Fruit fly (Drosophila melanogaster): ENCODE data around the gene Mks1.

Gene Mks1

dm6 chrX:12507589-12507988, 11.2 kb upstream of the Mks1 start:
- TF ChIP-seq CG9705 (GFP tag; optimal IDR thresholded peaks at IDR 0.05) (no peak), Mio (GFP tag; optimal IDR thresholded peaks at IDR 0.05) (no peak), h (GFP tag; optimal IDR thresholded peaks at IDR 0.05) (peak; percentile 33), foxo (GFP tag; optimal IDR thresholded peaks at IDR 0.05) (peak in 1 of 2 experiments; percentile 77), Rel (GFP tag; optimal IDR thresholded peaks at IDR 0.05) (no peak), Rel (tag; optimal IDR thresholded peaks at IDR 0.05) (no peak), Sp1 (GFP tag; optimal IDR thresholded peaks at IDR 0.05) (peak; percentile 70), psq (GFP tag; optimal IDR thresholded peaks at IDR 0.05) (peak; percentile 37), rgr (GFP tag; optimal IDR thresholded peaks at IDR 0.05) (peak; percentile 44), HLH106 (tag; optimal IDR thresholded peaks at IDR 0.05) (peak; percentile 75), Vsx2 (GFP tag; optimal IDR thresholded peaks at IDR 0.05; ENCODE audit: partially characterized antibody) (no peak), br (GFP tag; optimal IDR thresholded peaks at IDR 0.05) (peak; percentile 3), fru (GFP tag; optimal IDR thresholded peaks at IDR 0.05) (peak; percentile 73)

DNA sequence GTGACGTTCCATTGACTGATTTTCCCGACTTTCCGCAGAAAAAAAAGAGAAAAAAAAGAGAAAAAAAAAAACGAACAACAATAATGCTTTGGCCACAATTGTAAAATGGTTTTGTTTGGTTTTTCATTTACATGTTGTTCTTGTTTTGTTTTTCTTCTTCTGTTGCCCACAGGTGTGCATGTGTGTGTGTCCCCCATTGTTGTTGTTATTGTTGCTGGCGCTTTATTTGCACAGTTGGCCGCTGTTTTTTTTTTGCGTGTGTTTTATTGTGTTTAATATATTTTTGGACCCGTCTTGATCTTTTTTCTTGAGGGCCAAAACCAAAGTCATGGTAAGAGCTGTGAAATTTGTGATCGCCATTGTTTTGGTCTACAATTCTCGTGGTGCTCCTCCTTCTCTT, 1.7 kb upstream of the Mks1 start:
- TF ChIP-seq Vsx2 (GFP tag; optimal IDR thresholded peaks at IDR 0.05; ENCODE audit: partially characterized antibody) (no peak), Jra (GFP tag; optimal IDR thresholded peaks at IDR 0.05) (no peak), ey (GFP tag; optimal IDR thresholded peaks at IDR 0.05) (no peak), brk (GFP tag; optimal IDR thresholded peaks at IDR 0.05) (no peak), foxo (GFP tag; optimal IDR thresholded peaks at IDR 0.05) (no peak), br (GFP tag; optimal IDR thresholded peaks at IDR 0.05) (no peak), woc (GFP tag; optimal IDR thresholded peaks at IDR 0.05) (no peak), Myc (optimal IDR thresholded peaks at IDR 0.05) (no peak), pan (optimal IDR thresholded peaks at IDR 0.05) (no peak), rgr (GFP tag; optimal IDR thresholded peaks at IDR 0.05) (no peak), Sp1 (GFP tag; optimal IDR thresholded peaks at IDR 0.05) (no peak), tai (GFP tag; optimal IDR thresholded peaks at IDR 0.05) (no peak), sage (GFP tag; optimal IDR thresholded peaks at IDR 0.05) (no peak), N (GFP tag; optimal IDR thresholded peaks at IDR 0.05) (no peak), HLH106 (tag; optimal IDR thresholded peaks at IDR 0.05) (no peak), usp (GFP tag; optimal IDR thresholded peaks at IDR 0.05) (no peak)

- TF ChIP-seq woc (GFP tag; optimal IDR thresholded peaks at IDR 0.05) (peak; percentile 34), jim (GFP tag; optimal IDR thresholded peaks at IDR 0.05) (no peak), CrebA (GFP tag; optimal IDR thresholded peaks at IDR 0.05; ENCODE audit: borderline replicate concordance) (no peak), HLH106 (tag; optimal IDR thresholded peaks at IDR 0.05) (peak; percentile 45), usp (GFP tag; optimal IDR thresholded peaks at IDR 0.05) (no peak), dmrt93B (GFP tag; optimal IDR thresholded peaks at IDR 0.05) (peak; percentile 34), Myc (optimal IDR thresholded peaks at IDR 0.05) (peak; percentile 73), Dfd (GFP tag; optimal IDR thresholded peaks at IDR 0.05) (no peak), foxo (GFP tag; optimal IDR thresholded peaks at IDR 0.05) (peak in 1 of 2 experiments; percentile 19), psq (GFP tag; optimal IDR thresholded peaks at IDR 0.05) (peak; percentile 68)
Observed at dm6 chrX:12496930-12497329, 533 bp upstream of the Mks1 start, which contains the start of gene mdu. Gene mdu (plus strand): TSS chrX:12497188.

DNA sequence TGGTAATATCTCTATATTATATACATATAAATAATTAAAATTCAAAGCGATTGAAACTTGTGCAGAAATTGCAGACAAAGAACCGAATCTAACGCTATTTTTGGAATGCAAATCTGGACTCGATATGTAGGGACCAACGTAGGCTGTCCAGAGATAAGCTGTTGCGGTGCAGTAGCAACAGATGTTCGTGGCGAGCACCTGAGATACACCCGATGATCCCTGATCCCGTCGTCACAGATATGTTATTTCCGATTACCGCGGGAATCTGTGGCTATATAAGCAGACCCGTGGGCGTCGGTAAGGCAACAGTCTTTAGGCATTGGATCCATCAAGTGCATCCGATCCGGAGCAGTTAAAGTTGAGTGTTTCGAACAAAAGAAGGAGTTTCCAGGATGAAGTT, 6.4 kb downstream of the Mks1 start, which contains the start of gene Lsp1alpha:
Gene Lsp1alpha, plus strand, starts transcription at position 301 of the 400 bp plus-strand sequence.
- TF ChIP-seq Vsx2 (GFP tag; optimal IDR thresholded peaks at IDR 0.05; ENCODE audit: partially characterized antibody) (no peak), Dif (GFP tag; optimal IDR thresholded peaks at IDR 0.05; ENCODE audit: partially characterized antibody) (no peak), dl (GFP tag; optimal IDR thresholded peaks at IDR 0.05; ENCODE audit: insufficient read depth in 1 of 2, partially characterized antibody in 2 of 2) (no peak), dsf (GFP tag; optimal IDR thresholded peaks at IDR 0.05; ENCODE audit: borderline replicate concordance) (no peak), Hnf4 (GFP tag; optimal IDR thresholded peaks at IDR 0.05) (no peak), sv (GFP tag; optimal IDR thresholded peaks at IDR 0.05) (no peak), CG32264 (GFP tag; optimal IDR thresholded peaks at IDR 0.05) (no peak), GATAd (GFP tag; optimal IDR thresholded peaks at IDR 0.05) (no peak), psq (GFP tag; optimal IDR thresholded peaks at IDR 0.05) (no peak), Abd-B (GFP tag; optimal IDR thresholded peaks at IDR 0.05) (no peak), jim (GFP tag; optimal IDR thresholded peaks at IDR 0.05) (no peak), HLH106 (tag; optimal IDR thresholded peaks at IDR 0.05) (no peak), dmrt93B (GFP tag; optimal IDR thresholded peaks at IDR 0.05) (no peak), tai (GFP tag; optimal IDR thresholded peaks at IDR 0.05) (no peak), brk (GFP tag; optimal IDR thresholded peaks at IDR 0.05) (no peak), OdsH (GFP tag; optimal IDR thresholded peaks at IDR 0.05) (no peak), foxo (GFP tag; optimal IDR thresholded peaks at IDR 0.05) (no peak), Hr78 (GFP tag; optimal IDR thresholded peaks at IDR 0.05) (no peak), woc (GFP tag; optimal IDR thresholded peaks at IDR 0.05) (no peak)
